Worm (Caenorhabditis elegans): ENCODE results near the gene Y39A3CL.4.

Gene Y39A3CL.4

ce11 chrIII:1777969-1778368 is at the start of gene Y39A3CL.4:
Y39A3CL.4 (minus strand) TSS chrIII:1778069.
- TF ChIP-seq daf-16 (GFP tag; optimal IDR thresholded peaks at IDR 0.05): no peak
- peak; percentile 8 for TF ChIP-seq daf-16 (tag; optimal IDR thresholded peaks at IDR 0.05)
- no peak for TF ChIP-seq fkh-10 (GFP tag; optimal IDR thresholded peaks at IDR 0.05)

DNA sequence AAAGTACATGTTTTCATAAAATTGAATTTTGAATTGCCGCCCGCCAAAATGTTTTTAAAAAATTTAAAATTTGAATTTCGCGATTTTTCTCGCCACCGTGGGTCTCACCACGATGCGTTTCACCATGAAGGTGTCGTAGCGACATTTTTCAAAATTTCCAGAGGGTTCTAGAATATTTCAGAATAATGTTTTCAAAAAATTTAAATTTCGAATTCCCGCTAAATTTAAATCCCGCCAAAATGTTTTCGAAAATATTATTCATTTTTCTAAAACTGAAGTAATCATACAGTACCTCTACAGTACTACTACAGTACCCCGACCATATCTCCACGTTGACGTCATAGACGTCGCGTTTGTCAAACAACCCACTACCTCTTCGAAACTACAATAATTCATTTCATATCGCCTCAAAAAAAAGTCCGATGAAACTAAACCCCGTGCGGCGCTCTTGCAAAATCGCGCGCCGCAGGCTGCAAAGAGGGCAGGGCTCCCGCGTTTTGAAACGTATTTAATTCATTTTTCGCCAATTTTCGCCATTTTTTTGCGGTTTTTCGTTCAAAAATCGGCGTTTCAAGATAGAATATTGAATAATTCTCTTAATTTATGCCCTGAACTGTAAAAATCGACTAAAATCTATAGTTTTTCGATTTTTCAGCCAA is 46.5 kb upstream of the Y39A3CL.4 start, which contains the start of the genes pvf-1 and Y39A3CL.7:
Gene pvf-1 (minus strand): TSS at position 51 of the 659 bp plus-strand sequence.
Gene Y39A3CL.7 (plus strand): TSS at position 656 of the 659 bp plus-strand sequence.
- TF ChIP-seq snpc-1.2 (GFP tag; IDR thresholded peaks at IDR 0.05) (no peak), hlh-11 (tag; optimal IDR thresholded peaks at IDR 0.05) (no peak), ceh-32 (tag; optimal IDR thresholded peaks at IDR 0.05; ENCODE audit: poor library complexity) (no peak), nhr-10 (tag; optimal IDR thresholded peaks at IDR 0.05) (no peak), madf-5 (GFP tag; IDR thresholded peaks at IDR 0.05) (no peak), set-16 (GFP tag; IDR thresholded peaks at IDR 0.05) (no peak), nhr-237 (tag; optimal IDR thresholded peaks at IDR 0.05) (no peak), lsy-2 (tag; optimal IDR thresholded peaks at IDR 0.05) (peak in 1 of 2 experiments; percentile 57), ces-1 (GFP tag; optimal IDR thresholded peaks at IDR 0.05) (no peak), F10B5.3 (tag; optimal IDR thresholded peaks at IDR 0.05) (no peak), Y5F2A.4 (GFP tag; optimal IDR thresholded peaks at IDR 0.05) (no peak), lin-13 (GFP tag; optimal IDR thresholded peaks at IDR 0.05) (peak; percentile 68), zip-11 (GFP tag; IDR thresholded peaks at IDR 0.05) (no peak), egl-27 (tag; optimal IDR thresholded peaks at IDR 0.05) (no peak), mdl-1 (tag; optimal IDR thresholded peaks at IDR 0.05) (no peak), nhr-77 (tag; optimal IDR thresholded peaks at IDR 0.05) (no peak), daf-16 (GFP tag; optimal IDR thresholded peaks at IDR 0.05) (peak in 1 of 2 experiments; percentile 20), daf-16 (tag; optimal IDR thresholded peaks at IDR 0.05) (peak; percentile 33), nhr-102 (tag; optimal IDR thresholded peaks at IDR 0.05) (no peak), snpc-4 (tag; optimal IDR thresholded peaks at IDR 0.05) (no peak), zfp-3 (GFP tag; conservative IDR thresholded peaks at IDR 0.05) (no peak), fkh-10 (GFP tag; optimal IDR thresholded peaks at IDR 0.05) (no peak), aha-1 (tag) (peak; percentile 92), tra-1 (GFP tag; IDR thresholded peaks at IDR 0.05) (no peak), hlh-30 (tag; optimal IDR thresholded peaks at IDR 0.05; ENCODE audit: insufficient read depth) (no peak), jun-1 (tag; optimal IDR thresholded peaks at IDR 0.05) (no peak), dmd-9 (GFP tag; IDR thresholded peaks at IDR 0.05) (no peak), gei-8 (GFP tag; optimal IDR thresholded peaks at IDR 0.05) (no peak), mdt-29 (GFP tag; IDR thresholded peaks at IDR 0.05) (no peak), R02D3.7 (tag; optimal IDR thresholded peaks at IDR 0.05) (no peak), F37D6.2 (tag; optimal IDR thresholded peaks at IDR 0.05) (no peak), hmg-1.1 (GFP tag; IDR thresholded peaks at IDR 0.05) (peak; percentile 60), F26F4.8 (GFP tag; conservative IDR thresholded peaks at IDR 0.05) (no peak), daf-12 (tag; optimal IDR thresholded peaks at IDR 0.05) (no peak), nhr-28 (tag; optimal IDR thresholded peaks at IDR 0.05) (no peak), dve-1 (tag; optimal IDR thresholded peaks at IDR 0.05; ENCODE audit: insufficient read depth) (peak; percentile 20), mxl-3 (GFP tag; optimal IDR thresholded peaks at IDR 0.05) (no peak), pqm-1 (tag; optimal IDR thresholded peaks at IDR 0.05) (no peak), lin-38 (GFP tag; IDR thresholded peaks at IDR 0.05) (peak; percentile 66), vab-7 (GFP tag; IDR thresholded peaks at IDR 0.05) (no peak), mes-2 (tag; optimal IDR thresholded peaks at IDR 0.05; ENCODE audit: poor library complexity, severe bottlenecking) (peak; percentile 88), lir-3 (tag; optimal IDR thresholded peaks at IDR 0.05) (no peak), rbr-2 (tag; optimal IDR thresholded peaks at IDR 0.05) (peak; percentile 11), dmd-6 (GFP tag; IDR thresholded peaks at IDR 0.05) (no peak), unc-62 (GFP tag; optimal IDR thresholded peaks at IDR 0.05 in 1 of 2) (peak in 1 of 2 experiments; percentile 77), unc-62 (tag; optimal IDR thresholded peaks at IDR 0.05) (no peak), php-3 (GFP tag; IDR thresholded peaks at IDR 0.05) (no peak), tag-97 (GFP tag; IDR thresholded peaks at IDR 0.05) (no peak), ceh-44 (GFP tag; IDR thresholded peaks at IDR 0.05) (no peak)

Measured in whole organism, L4 larva.